Worm (Caenorhabditis elegans) whole organism, mixed stage, embryonic: Measurements from ENCODE around the gene M05D6.1.

Experiments
- M03D4.4 ChIP-seq: sonication (generic microtip); optimal IDR thresholded peaks from 2 replicates; lab custom pipeline; 2017; ENCODE audit warnings: mild to moderate bottlenecking, missing genetic modification characterization, missing compliant biosample characterization
- bed-3 ChIP-seq: fragments of 200-800 bp; sonication (Bioruptor generic); optimal IDR thresholded peaks from 3 replicates; lab custom pipeline; 2018; ENCODE audit warnings: mild to moderate bottlenecking, missing genetic modification characterization, moderate library complexity, missing compliant biosample characterization
- blmp-1 ChIP-seq: fragments of 150-350 bp; optimal IDR thresholded peaks from 2 replicates; lab custom pipeline; 2014; ENCODE audit warnings: missing biosample characterization, missing genetic modification characterization
- ceh-39 ChIP-seq: fragments of 150-350 bp; optimal IDR thresholded peaks from 2 replicates; lab custom pipeline; 2014; ENCODE audit warnings: missing biosample characterization, missing genetic modification characterization
- ceh-43 ChIP-seq: fragments of 200-800 bp; sonication (Bioruptor generic); optimal IDR thresholded peaks from 2 replicates; lab custom pipeline; 2018; ENCODE audit warnings: mild to moderate bottlenecking, missing genetic modification characterization, moderate library complexity, missing compliant biosample characterization
- ceh-83 ChIP-seq: fragments of 200-800 bp; sonication (Bioruptor generic); optimal IDR thresholded peaks from 2 replicates; lab custom pipeline; 2018; ENCODE audit warnings: mild to moderate bottlenecking, missing genetic modification characterization, missing compliant biosample characterization
- ces-1 ChIP-seq: fragments of 150-350 bp; optimal IDR thresholded peaks from 2 replicates; lab custom pipeline; 2014; ENCODE audit warnings: missing biosample characterization, missing genetic modification reagents, missing genetic modification characterization
- cnd-1 ChIP-seq: fragments of 200-800 bp; sonication (Bioruptor generic); optimal IDR thresholded peaks from 2 replicates; lab custom pipeline; 2018; ENCODE audit warnings: mild to moderate bottlenecking, missing genetic modification characterization, missing compliant biosample characterization
- drap-1 ChIP-seq: fragments of 200-800 bp; sonication (Bioruptor generic); optimal IDR thresholded peaks from 3 replicates; lab custom pipeline; 2018; ENCODE audit warnings: mild to moderate bottlenecking, missing genetic modification characterization, missing compliant biosample characterization
- elt-3 ChIP-seq: fragments of 150-350 bp; optimal IDR thresholded peaks from 2 replicates; lab custom pipeline; 2014; ENCODE audit warnings: missing biosample characterization, missing genetic modification characterization
- flh-1 ChIP-seq: fragments of 200-800 bp; sonication (Bioruptor generic); optimal IDR thresholded peaks from 2 replicates; lab custom pipeline; 2018; ENCODE audit warnings: mild to moderate bottlenecking, missing genetic modification characterization, moderate library complexity, missing compliant biosample characterization
- ham-2 ChIP-seq: fragments of 200-800 bp; sonication (Bioruptor generic); optimal IDR thresholded peaks from 2 replicates; lab custom pipeline; 2018; ENCODE audit warnings: mild to moderate bottlenecking, missing genetic modification characterization, missing compliant biosample characterization
- hlh-1 ChIP-seq: fragments of 150-350 bp; optimal IDR thresholded peaks from 2 replicates; lab custom pipeline; 2014; ENCODE audit warnings: missing biosample characterization, missing genetic modification reagents, missing genetic modification characterization
- lin-13 ChIP-seq: fragments of 150-350 bp; optimal IDR thresholded peaks from 2 replicates; lab custom pipeline; 2014; ENCODE audit warnings: missing biosample characterization, missing genetic modification characterization
- lin-32 ChIP-seq: fragments of 200-800 bp; sonication (Bioruptor generic); optimal IDR thresholded peaks from 2 replicates; lab custom pipeline; 2018; ENCODE audit warnings: mild to moderate bottlenecking, missing genetic modification characterization, missing compliant biosample characterization
- lsy-2 ChIP-seq: fragments of 150-350 bp; optimal IDR thresholded peaks from 2 replicates; lab custom pipeline; 2014; ENCODE audit warnings: missing biosample characterization, missing genetic modification characterization
- mab-5 ChIP-seq: fragments of 150-350 bp; optimal IDR thresholded peaks from 2 replicates; lab custom pipeline; 2014; ENCODE audit warnings: missing biosample characterization, missing genetic modification characterization
- mep-1 ChIP-seq: fragments of 150-350 bp; optimal IDR thresholded peaks from 2 replicates; lab custom pipeline; 2017; ENCODE audit warnings: missing biosample characterization, missing genetic modification reagents, missing genetic modification characterization, inconsistent platforms
- mls-2 ChIP-seq: sonication (generic microtip); optimal IDR thresholded peaks from 2 replicates; lab custom pipeline; 2016; ENCODE audit warnings: mild to moderate bottlenecking, missing genetic modification characterization, moderate library complexity, missing compliant biosample characterization
- nhr-12 ChIP-seq: fragments of 150-350 bp; optimal IDR thresholded peaks from 2 replicates; lab custom pipeline; 2014; ENCODE audit warnings: missing biosample characterization, missing genetic modification characterization
- nhr-2 ChIP-seq: fragments of 150-350 bp; optimal IDR thresholded peaks from 2 replicates; lab custom pipeline; 2014; ENCODE audit warnings: missing biosample characterization, missing genetic modification characterization
- nhr-237 ChIP-seq: fragments of 150-350 bp; optimal IDR thresholded peaks from 2 replicates; lab custom pipeline; 2014; ENCODE audit warnings: missing biosample characterization, missing genetic modification characterization
- nhr-28 ChIP-seq: fragments of 150-350 bp; optimal IDR thresholded peaks from 2 replicates; lab custom pipeline; 2014; ENCODE audit warnings: missing biosample characterization, missing genetic modification characterization
- nhr-76 ChIP-seq: sonication (generic microtip); optimal IDR thresholded peaks from 2 replicates; lab custom pipeline; 2017; ENCODE audit warnings: missing biosample characterization, missing genetic modification characterization
- pha-4 ChIP-seq: fragments of 150-350 bp; optimal IDR thresholded peaks from 2 replicates; lab custom pipeline; 2018; ENCODE audit warnings: missing biosample characterization, missing genetic modification reagents, missing genetic modification characterization
- sem-2 ChIP-seq: fragments of 200-800 bp; sonication (Bioruptor generic); optimal IDR thresholded peaks from 2 replicates; lab custom pipeline; 2018; ENCODE audit warnings: mild to moderate bottlenecking, missing genetic modification characterization, missing compliant biosample characterization
- snpc-4 ChIP-seq: fragments of 150-350 bp; optimal IDR thresholded peaks from 2 replicates; lab custom pipeline; 2014; ENCODE audit warnings: missing biosample characterization, missing genetic modification characterization
- sptf-1 ChIP-seq: sonication (generic microtip); optimal IDR thresholded peaks from 2 replicates; lab custom pipeline; 2017; ENCODE audit warnings: mild to moderate bottlenecking, missing genetic modification characterization, moderate library complexity, missing compliant biosample characterization
- unc-120 ChIP-seq: sonication (generic microtip); optimal IDR thresholded peaks from 2 replicates; lab custom pipeline; 2017; ENCODE audit warnings: missing genetic modification characterization, missing compliant biosample characterization; ENCODE audit not compliant: poor library complexity, severe bottlenecking
- unc-39 ChIP-seq: fragments of 150-350 bp; optimal IDR thresholded peaks from 2 replicates; lab custom pipeline; 2014; ENCODE audit warnings: missing biosample characterization, missing genetic modification characterization
- unc-62 ChIP-seq: fragments of 150-350 bp; optimal IDR thresholded peaks from 2 replicates; lab custom pipeline; 2014; ENCODE audit warnings: missing biosample characterization, missing genetic modification reagents, missing genetic modification characterization
- zip-8 ChIP-seq: fragments of 150-350 bp; optimal IDR thresholded peaks from 2 replicates; lab custom pipeline; 2014; ENCODE audit warnings: missing biosample characterization, missing genetic modification characterization
- ztf-11 ChIP-seq: fragments of 150-350 bp; optimal IDR thresholded peaks from 2 replicates; lab custom pipeline; 2014; ENCODE audit warnings: missing biosample characterization, missing genetic modification characterization

Gene M05D6.1

DNA sequence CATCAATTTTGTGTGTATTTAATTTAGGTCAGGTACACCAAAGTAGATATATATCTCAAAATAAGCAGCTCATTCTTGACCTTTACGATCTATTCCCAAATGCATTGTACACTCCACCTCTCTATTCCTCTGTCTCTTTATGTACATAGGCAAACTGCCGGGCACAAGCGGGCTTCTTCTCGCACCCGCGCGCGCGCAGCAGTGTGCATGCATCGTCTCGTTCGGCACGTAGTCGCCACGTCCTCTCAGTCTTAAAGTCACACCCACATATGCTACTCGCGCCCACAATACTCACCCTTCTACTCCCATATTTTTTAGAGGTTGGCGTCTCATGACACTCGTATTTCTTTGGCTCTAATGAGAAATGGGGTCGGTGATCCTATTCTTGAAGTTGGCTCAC is 23.8 kb downstream of the M05D6.1 start:
- TF ChIP-seq pha-4 (tag; lab: Kevin White, UChicago), result peak; percentile 60
- no peak for TF ChIP-seq ceh-43
- TF ChIP-seq unc-62 (GFP tag; lab: Kevin White, UChicago), result no peak

DNA sequence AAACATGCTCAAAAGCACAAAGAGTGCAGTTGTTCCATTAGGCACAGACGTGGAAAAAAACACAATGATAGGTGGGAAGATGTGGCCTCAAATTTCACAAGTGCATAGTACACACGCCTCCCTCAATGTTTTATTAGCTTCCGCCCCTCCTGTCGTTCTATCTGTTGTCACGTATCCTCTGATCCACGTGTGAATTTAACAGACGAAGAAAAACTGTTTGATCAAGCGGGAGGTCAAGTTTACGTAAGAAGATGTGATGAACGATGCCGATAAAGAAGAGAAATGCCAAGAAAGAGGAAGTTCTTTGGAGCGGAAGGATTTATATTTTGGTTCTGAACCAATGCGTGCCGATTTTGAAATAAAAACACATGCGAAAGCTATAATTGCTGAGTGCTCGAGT is 24.5 kb downstream of the M05D6.1 start:
- TF ChIP-seq unc-120, result no peak
- TF ChIP-seq drap-1 (GFP tag; lab: Kevin White, UChicago), result no peak
- no peak for TF ChIP-seq ceh-39 (tag; lab: Kevin White, UChicago)
- no peak for TF ChIP-seq mab-5 (tag; lab: Kevin White, UChicago)
- TF ChIP-seq sptf-1 (tag; lab: Kevin White, UChicago), result no peak
- no peak for TF ChIP-seq M03D4.4 (tag; lab: Kevin White, UChicago)
- TF ChIP-seq sem-2 (GFP tag; lab: Kevin White, UChicago), result no peak

DNA sequence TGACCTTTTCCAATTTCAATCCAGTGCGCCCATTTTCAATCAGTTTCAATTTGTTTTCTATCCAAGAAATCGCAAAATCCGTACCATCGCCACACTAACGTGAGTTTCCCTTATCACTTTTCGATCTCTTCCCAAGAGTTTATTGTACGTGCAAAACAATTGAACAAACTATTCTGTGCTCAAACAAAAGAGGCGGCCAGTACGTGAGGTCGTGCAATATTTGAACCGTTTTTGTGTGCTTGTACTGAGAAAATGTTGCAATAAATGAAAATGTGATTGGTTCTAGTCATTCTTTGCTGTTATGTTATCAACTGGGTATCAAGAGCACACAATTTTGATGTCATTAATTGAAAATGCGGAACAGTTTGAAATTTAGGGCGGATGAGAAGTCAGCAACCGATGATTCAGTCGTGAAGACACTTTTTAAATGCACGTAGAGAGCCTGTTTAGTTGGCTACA is 25.5 kb downstream of the M05D6.1 start, which contains the start of gene F22B5.4:
Gene F22B5.4 (plus strand): TSS at position 51 of the 459 bp plus-strand sequence.
- TF ChIP-seq ham-2 (GFP tag; lab: Kevin White, UChicago) (no peak), blmp-1 (tag; lab: Kevin White, UChicago) (no peak), ceh-83 (GFP tag; lab: Kevin White, UChicago) (no peak), hlh-1 (tag; lab: Kevin White, UChicago) (no peak), ces-1 (GFP tag; lab: Kevin White, UChicago) (no peak), mab-5 (tag; lab: Kevin White, UChicago) (no peak), ceh-39 (tag; lab: Kevin White, UChicago) (no peak), ceh-43 (no peak), drap-1 (GFP tag; lab: Kevin White, UChicago) (no peak), zip-8 (no peak), bed-3 (no peak), lin-32 (GFP tag; lab: Kevin White, UChicago) (no peak)

DNA sequence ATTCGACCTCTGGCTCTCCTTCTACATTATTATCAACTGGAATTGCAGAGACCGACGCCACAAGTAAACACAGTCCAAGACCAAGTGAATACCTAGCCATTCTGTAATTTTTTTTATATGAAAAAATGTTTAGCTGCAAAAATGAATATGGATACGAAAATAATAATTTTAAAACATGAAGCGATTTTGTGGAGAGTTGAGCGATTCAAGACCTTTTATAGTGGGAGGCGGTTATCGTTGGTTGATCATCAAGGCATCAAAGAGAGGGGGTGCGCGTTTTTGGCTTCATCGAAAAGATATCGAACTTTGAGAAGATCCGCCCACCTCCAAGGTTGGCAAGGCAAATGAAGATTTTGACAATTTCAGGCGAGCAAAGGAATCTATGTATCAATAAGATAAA is 28.5 kb downstream of the M05D6.1 start, which contains the start of gene cut-3:
Gene cut-3 (minus strand): TSS at position 101 of the 400 bp plus-strand sequence.
- TF ChIP-seq nhr-76 (tag; lab: Kevin White, UChicago) (no peak), snpc-4 (no peak), elt-3 (tag; lab: Kevin White, UChicago) (no peak), lin-32 (GFP tag; lab: Kevin White, UChicago) (no peak), nhr-12 (tag; lab: Kevin White, UChicago) (no peak), sem-2 (GFP tag; lab: Kevin White, UChicago) (no peak), hlh-1 (tag; lab: Kevin White, UChicago) (no peak), ham-2 (GFP tag; lab: Kevin White, UChicago) (no peak), ceh-39 (tag; lab: Kevin White, UChicago) (no peak), unc-120 (no peak), flh-1 (no peak), mep-1 (tag; lab: Kevin White, UChicago) (no peak), nhr-2 (tag; lab: Kevin White, UChicago) (no peak), unc-62 (GFP tag; lab: Kevin White, UChicago) (no peak), unc-39 (no peak), nhr-237 (tag; lab: Kevin White, UChicago) (no peak), pha-4 (tag; lab: Kevin White, UChicago) (no peak), lin-13 (tag; lab: Kevin White, UChicago) (no peak)

DNA sequence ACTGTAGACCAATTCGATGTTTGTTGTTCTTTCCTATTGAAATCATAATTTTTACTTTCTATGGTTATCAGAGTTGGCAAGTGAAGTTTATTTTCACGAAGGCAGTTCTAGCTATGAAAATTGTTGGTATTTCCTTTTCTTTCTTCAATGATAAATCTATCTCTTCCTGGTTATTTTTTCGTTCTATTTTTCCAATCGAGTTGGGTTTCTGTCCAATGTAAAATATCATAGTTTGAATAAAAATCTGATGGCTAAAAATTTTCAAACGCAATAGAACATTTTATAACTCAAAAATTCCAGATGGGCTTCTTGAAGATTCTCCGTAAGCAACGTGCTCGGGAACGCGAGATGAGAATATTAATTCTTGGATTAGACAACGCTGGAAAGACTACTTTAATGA is 31.2 kb downstream of the M05D6.1 start, which contains the start of gene evl-20:
Gene evl-20 (plus strand): TSS at position 301 of the 400 bp plus-strand sequence.
- TF ChIP-seq elt-3 (tag; lab: Kevin White, UChicago) (no peak), nhr-12 (tag; lab: Kevin White, UChicago) (no peak), ceh-39 (tag; lab: Kevin White, UChicago) (no peak), ham-2 (GFP tag; lab: Kevin White, UChicago) (no peak), sem-2 (GFP tag; lab: Kevin White, UChicago) (no peak), bed-3 (no peak), lin-32 (GFP tag; lab: Kevin White, UChicago) (no peak), mep-1 (tag; lab: Kevin White, UChicago) (no peak), lin-13 (tag; lab: Kevin White, UChicago) (no peak), nhr-76 (tag; lab: Kevin White, UChicago) (no peak)

DNA sequence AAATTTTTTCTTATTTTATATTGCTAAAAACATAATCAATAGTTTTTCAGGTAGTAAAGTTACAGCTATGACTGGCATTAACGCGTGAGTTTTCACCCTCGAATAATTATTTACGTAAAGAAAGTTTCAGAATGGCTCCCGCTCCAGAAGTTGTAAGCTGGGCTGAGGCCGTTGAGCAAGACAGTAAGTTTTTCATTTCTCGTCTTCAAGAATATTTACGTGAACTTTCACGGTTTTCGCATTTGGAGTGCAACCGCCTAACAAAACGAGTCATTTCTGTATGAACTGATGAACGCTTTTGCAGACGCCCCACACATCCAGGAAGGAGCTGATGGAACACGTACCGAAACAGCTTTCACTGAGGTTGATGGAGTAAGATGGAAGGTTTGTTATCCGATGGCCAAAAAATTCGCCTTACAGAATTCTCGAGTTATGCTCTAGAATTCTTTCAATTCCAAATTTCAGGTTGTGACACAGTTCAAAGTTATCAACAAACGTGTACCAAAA is 32.4 kb downstream of the M05D6.1 start, which contains the start of gene eif-3.G:
Gene eif-3.G (plus strand): TSS at position 51 of the 507 bp plus-strand sequence.
- no peak for TF ChIP-seq lsy-2 (tag; lab: Kevin White, UChicago)
- TF ChIP-seq mls-2 (tag; lab: Kevin White, UChicago), result no peak
- no peak for TF ChIP-seq ztf-11
- no peak for TF ChIP-seq cnd-1
- no peak for TF ChIP-seq ham-2 (GFP tag; lab: Kevin White, UChicago)
- no peak for TF ChIP-seq nhr-28 (tag; lab: Kevin White, UChicago)
- no peak for TF ChIP-seq bed-3
- no peak for TF ChIP-seq M03D4.4 (tag; lab: Kevin White, UChicago)
- TF ChIP-seq blmp-1 (tag; lab: Kevin White, UChicago), result no peak
- no peak for TF ChIP-seq sptf-1 (tag; lab: Kevin White, UChicago)
- TF ChIP-seq elt-3 (tag; lab: Kevin White, UChicago), result no peak
- no peak for TF ChIP-seq nhr-237 (tag; lab: Kevin White, UChicago)
- TF ChIP-seq snpc-4, result no peak
- TF ChIP-seq ces-1 (GFP tag; lab: Kevin White, UChicago), result no peak
